Worm (Caenorhabditis elegans) whole organism, L1 larva: ENCODE measurements around the gene C10F3.7.

ENCODE experiments used
- jun-1 ChIP-seq: fragments of 150-350 bp; optimal IDR thresholded peaks from 2 replicates; lab custom pipeline; 2014; ENCODE audit warnings: missing biosample characterization, missing genetic modification reagents, missing genetic modification characterization
- nhr-12 ChIP-seq: sonication (generic microtip); optimal IDR thresholded peaks from 2 replicates; lab custom pipeline; 2017; ENCODE audit warnings: missing biosample characterization, missing genetic modification characterization

- TF ChIP-seq jun-1: no peak
- TF ChIP-seq nhr-12 (tag; lab: Kevin White, UChicago): no peak
Measured at ce11 chrV:6012401-6012800, 25.7 kb upstream of the C10F3.7 start.
